Worm (Caenorhabditis elegans): Measurements from ENCODE around the gene hsp-17.

DNA sequence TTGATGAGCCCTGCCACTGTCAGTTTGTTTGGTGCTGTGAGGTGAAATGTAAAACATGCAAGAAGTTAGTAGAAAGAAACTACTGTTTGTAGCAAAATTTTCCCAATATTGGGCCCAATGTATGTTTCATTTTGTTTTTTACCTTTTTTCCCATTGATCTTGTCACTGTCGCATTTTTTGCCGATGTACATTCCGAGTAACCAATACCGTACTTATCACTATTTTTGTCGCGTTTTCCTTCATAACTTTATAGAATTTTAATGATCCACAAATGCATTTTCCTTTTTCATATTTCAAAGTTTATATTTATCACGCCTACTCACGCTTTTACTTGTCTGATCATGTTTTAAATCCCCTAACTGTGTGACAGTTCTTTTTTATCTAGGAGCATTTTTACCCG lies 28.0 kb downstream of the hsp-17 start:
- TF ChIP-seq ztf-29 (GFP tag; IDR thresholded peaks at IDR 0.05) (no peak), ref-1 (GFP tag; conservative IDR thresholded peaks at IDR 0.05) (no peak), tab-1 (GFP tag; IDR thresholded peaks at IDR 0.05) (no peak), med-1 (GFP tag; optimal IDR thresholded peaks at IDR 0.05; ENCODE audit: insufficient read depth) (no peak), ztf-23 (GFP tag; IDR thresholded peaks at IDR 0.05) (no peak)
